Worm (Caenorhabditis elegans): ENCODE measurements around the gene pgap-2.

DNA sequence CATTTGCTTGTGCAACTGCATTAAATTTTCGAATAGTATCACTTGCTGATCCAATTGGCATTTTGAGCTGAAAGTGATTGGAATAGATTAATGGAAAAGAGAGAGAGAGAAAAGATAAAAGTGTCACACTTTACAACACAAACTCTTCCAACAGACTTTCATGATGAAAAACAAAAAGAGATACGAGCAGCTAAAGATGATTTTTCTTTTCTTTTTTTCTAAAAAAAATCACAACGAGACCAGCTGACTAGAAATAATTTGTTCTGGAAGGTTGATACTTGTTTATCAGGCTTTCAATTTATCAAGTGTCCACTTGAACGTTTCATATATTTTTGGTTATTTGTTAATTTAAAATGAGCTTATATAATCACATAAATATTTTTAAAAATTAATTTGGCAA lies 18.2 kb upstream of the pgap-2 start:
- TF ChIP-seq nhr-12 (tag; optimal IDR thresholded peaks at IDR 0.05) (no peak), mbf-1 (tag; optimal IDR thresholded peaks at IDR 0.05) (no peak), skn-1 (tag; optimal IDR thresholded peaks at IDR 0.05) (no peak), ZK546.5 (tag; optimal IDR thresholded peaks at IDR 0.05) (no peak), ceh-82 (tag; optimal IDR thresholded peaks at IDR 0.05) (no peak)
